Fruit fly (Drosophila melanogaster) whole organism, pupa: ENCODE results near the gene CG1233.

ENCODE experiments used
- CG12605 ChIP-seq: fragments of 200-800 bp; sonication (Bioruptor generic); IDR thresholded peaks from 2 replicates; pipeline ENCODE4 v1.3.6; 2022; ENCODE audit warnings: missing biosample characterization, missing genetic modification characterization
- CG13204 ChIP-seq: fragments of 200-800 bp; sonication (Bioruptor generic); optimal IDR thresholded peaks from 2 replicates; lab custom pipeline; 2018; ENCODE audit warnings: missing biosample characterization, mild to moderate bottlenecking, missing genetic modification characterization, moderate library complexity
- CG14655 ChIP-seq: fragments of 200-800 bp; sonication (Bioruptor generic); optimal IDR thresholded peaks from 3 replicates; lab custom pipeline; 2017; ENCODE audit warnings: mild to moderate bottlenecking, missing biosample characterization, missing genetic modification reagents, missing genetic modification characterization
- CG17806 ChIP-seq: fragments of 200-800 bp; sonication (Bioruptor generic); optimal IDR thresholded peaks from 2 replicates; lab custom pipeline; 2018; ENCODE audit warnings: missing biosample characterization, mild to moderate bottlenecking, missing genetic modification characterization, moderate library complexity
- CG4496 ChIP-seq: fragments of 200-800 bp; sonication (Bioruptor generic); IDR thresholded peaks from 3 replicates; pipeline ENCODE4 v1.3.6; 2022; ENCODE audit warnings: missing biosample characterization, missing genetic modification characterization
- CG8301 ChIP-seq: fragments of 200-800 bp; sonication (Bioruptor generic); optimal IDR thresholded peaks from 2 replicates; lab custom pipeline; 2018; ENCODE audit warnings: missing biosample characterization, mild to moderate bottlenecking, missing genetic modification characterization
- CG9948 ChIP-seq: fragments of 200-800 bp; sonication (Bioruptor generic); optimal IDR thresholded peaks from 2 replicates; lab custom pipeline; 2018; ENCODE audit warnings: missing biosample characterization, mild to moderate bottlenecking, missing genetic modification characterization, moderate library complexity
- EcR ChIP-seq: fragments of 200-800 bp; sonication (Bioruptor generic); optimal IDR thresholded peaks from 3 replicates; lab custom pipeline; 2019; ENCODE audit warnings: missing biosample characterization, missing genetic modification characterization, mild to moderate bottlenecking, moderate library complexity, missing genetic modification reagents
- Ets98B ChIP-seq: fragments of 200-800 bp; sonication (Bioruptor generic); IDR thresholded peaks from 2 replicates; pipeline ENCODE4 v1.3.6; 2022; ENCODE audit warnings: missing biosample characterization, missing genetic modification characterization
- Pif1A ChIP-seq: fragments of 200-800 bp; sonication (Bioruptor generic); optimal IDR thresholded peaks from 3 replicates; lab custom pipeline; 2016; ENCODE audit warnings: missing biosample characterization, missing genetic modification characterization
- Pif1B ChIP-seq: fragments of 200-800 bp; sonication (Bioruptor generic); optimal IDR thresholded peaks from 3 replicates; lab custom pipeline; 2016; ENCODE audit warnings: missing biosample characterization, missing genetic modification characterization
- rn ChIP-seq: fragments of 200-800 bp; sonication (Bioruptor generic); IDR thresholded peaks from 2 replicates; pipeline ENCODE4 v1.3.6; 2022; ENCODE audit warnings: missing biosample characterization, missing genetic modification characterization

DNA sequence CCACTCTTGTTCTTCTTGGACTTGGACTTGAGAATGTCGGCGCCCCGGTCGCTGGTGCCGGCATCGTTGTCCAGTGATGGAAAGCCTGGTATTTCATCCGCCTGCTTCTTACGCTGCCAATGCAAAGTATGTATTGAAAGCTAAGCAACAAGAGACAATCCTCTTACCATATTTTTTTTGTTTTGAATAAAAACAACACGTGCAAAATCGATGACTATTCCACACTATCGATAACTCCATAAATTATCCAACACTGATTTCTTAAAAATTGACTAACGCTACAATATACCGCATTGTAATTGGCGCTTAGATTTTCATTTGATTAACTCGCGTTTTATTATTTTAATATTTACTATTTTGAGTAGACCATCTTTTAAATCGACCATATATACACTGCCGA is 36.8 kb upstream of the CG1233 start, which contains the start of gene CG32344:
- TF ChIP-seq CG9948 (no peak), CG12605 (GFP tag; lab: Robert Waterston, UW) (no peak), Pif1B (GFP tag; lab: Kevin White, UChicago) (no peak), CG8301 (tag; lab: Kevin White, UChicago) (no peak), CG13204 (no peak), rn (GFP tag; lab: Robert Waterston, UW) (no peak), Pif1A (GFP tag; lab: Kevin White, UChicago) (no peak), Ets98B (GFP tag; lab: Robert Waterston, UW) (no peak), CG17806 (tag; lab: Kevin White, UChicago) (no peak), CG14655 (GFP tag; lab: Kevin White, UChicago) (no peak), EcR (GFP tag; lab: Kevin White, UChicago) (no peak), CG4496 (no peak)
